Fruit fly (Drosophila melanogaster): ENCODE results near the gene Nup160.

dm6 chr2L:11091111-11091510 lies 32.5 kb upstream of the Nup160 start, which contains the start of gene Wdr59:
- TF ChIP-seq CG9139 (GFP tag; optimal IDR thresholded peaks at IDR 0.05) (no peak), OdsH (GFP tag; optimal IDR thresholded peaks at IDR 0.05) (no peak), CG8319 (GFP tag; optimal IDR thresholded peaks at IDR 0.05) (no peak), eg (GFP tag; IDR thresholded peaks at IDR 0.05) (no peak), lz (GFP tag; optimal IDR thresholded peaks at IDR 0.05) (peak; percentile 37), fd85E (GFP tag; optimal IDR thresholded peaks at IDR 0.05) (no peak), CG8119 (GFP tag; IDR thresholded peaks at IDR 0.05) (no peak), Blimp-1 (GFP tag; optimal IDR thresholded peaks at IDR 0.05) (no peak), Gug (GFP tag; IDR thresholded peaks at IDR 0.05) (no peak)
